Worm (Caenorhabditis elegans): Measurements from ENCODE around the gene C10A4.9.

ce11 chrX:7437949-7438348 lies 17.3 kb downstream of the C10A4.9 start, which contains the start of gene C01C10.2:
- TF ChIP-seq npax-4 (tag; optimal IDR thresholded peaks at IDR 0.05): no peak
- no peak for TF ChIP-seq ceh-9 (tag; optimal IDR thresholded peaks at IDR 0.05)
- no peak for TF ChIP-seq ceh-48 (tag; optimal IDR thresholded peaks at IDR 0.05)
- no peak for TF ChIP-seq ahr-1 (tag; optimal IDR thresholded peaks at IDR 0.05)
- TF ChIP-seq rnt-1 (tag; optimal IDR thresholded peaks at IDR 0.05): no peak
- no peak for TF ChIP-seq pha-2 (tag; optimal IDR thresholded peaks at IDR 0.05)
- no peak for TF ChIP-seq ama-1 (optimal IDR thresholded peaks at IDR 0.05)
- TF ChIP-seq pha-4 (tag; optimal IDR thresholded peaks at IDR 0.05): no peak
- TF ChIP-seq ref-2 (tag; optimal IDR thresholded peaks at IDR 0.05): no peak
- TF ChIP-seq ceh-22 (tag; optimal IDR thresholded peaks at IDR 0.05): no peak
- no peak for TF ChIP-seq nfya-1 (tag; optimal IDR thresholded peaks at IDR 0.05)
- TF ChIP-seq K09A11.1 (tag; optimal IDR thresholded peaks at IDR 0.05; ENCODE audit: insufficient read depth): no peak
- no peak for TF ChIP-seq sox-4 (tag; optimal IDR thresholded peaks at IDR 0.05)
- no peak for TF ChIP-seq C38D4.7 (GFP tag; optimal IDR thresholded peaks at IDR 0.05)
